Fruit fly (Drosophila melanogaster): ENCODE results near the gene Gli.

dm6 chr2L:15745036-15745854 lies 17.3 kb downstream of the Gli start:
- no peak for TF ChIP-seq CG8478 (optimal IDR thresholded peaks at IDR 0.05)
- TF ChIP-seq CTCF (optimal IDR thresholded peaks at IDR 0.05), result no peak

Measured in S2 (cell line).